Worm (Caenorhabditis elegans): ENCODE data around the gene pqn-71.
A peak's percentile ranks its signal among the peaks of the same experiment; 100 is the strongest.

Gene pqn-71

DNA sequence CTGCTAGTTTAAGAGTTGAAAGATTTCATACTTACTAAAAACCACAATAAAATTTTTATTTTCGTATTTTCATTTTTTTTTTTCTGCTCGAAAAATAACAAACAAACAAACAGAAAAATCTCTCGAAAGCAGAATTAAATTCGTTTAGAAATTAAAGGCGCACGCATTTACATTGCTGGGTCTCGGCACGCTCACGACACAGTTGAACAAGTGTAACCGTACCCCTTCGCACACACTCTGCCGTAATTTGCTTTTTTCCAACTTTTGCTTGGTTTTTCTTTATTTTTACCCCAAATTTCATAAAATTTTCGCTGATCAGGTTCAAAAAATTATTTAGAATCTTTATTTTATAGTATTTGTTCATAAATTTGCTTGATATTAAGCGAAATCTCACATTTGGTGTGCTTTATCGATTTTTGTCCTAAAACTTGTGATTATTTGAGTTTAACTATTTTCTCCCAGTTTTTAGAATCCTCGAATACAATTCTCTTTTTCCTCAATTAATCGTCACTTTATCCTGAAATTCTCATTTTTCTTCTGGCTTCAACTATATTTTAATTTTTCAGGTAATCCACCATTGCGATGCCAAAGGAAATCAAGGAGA is 46.2 kb downstream of the pqn-71 start, which contains the start of gene rpl-38 (continued):
- peak; percentile 58 for TF ChIP-seq spr-1 (tag; optimal IDR thresholded peaks at IDR 0.05)
- TF ChIP-seq zfp-3 (GFP tag; conservative IDR thresholded peaks at IDR 0.05): no peak
- TF ChIP-seq ZK337.2 (GFP tag; IDR thresholded peaks at IDR 0.05): no peak
- TF ChIP-seq zfp-2 (tag; optimal IDR thresholded peaks at IDR 0.05): no peak
- TF ChIP-seq unc-62 (GFP tag; optimal IDR thresholded peaks at IDR 0.05 in 1 of 2): no peak
- no peak for TF ChIP-seq unc-62 (tag; optimal IDR thresholded peaks at IDR 0.05)
- peak; percentile 7 for TF ChIP-seq unc-130 (GFP tag; optimal IDR thresholded peaks at IDR 0.05)
- peak in 1 of 2 experiments; percentile 62 for TF ChIP-seq hif-1 (tag; optimal IDR thresholded peaks at IDR 0.05)
- peak; percentile 47 for TF ChIP-seq F37D6.2 (tag; optimal IDR thresholded peaks at IDR 0.05)
- no peak for TF ChIP-seq mxl-2 (GFP tag; conservative IDR thresholded peaks at IDR 0.05)
- peak; percentile 94 for TF ChIP-seq mes-2 (tag; optimal IDR thresholded peaks at IDR 0.05; ENCODE audit: poor library complexity, severe bottlenecking)

- TF ChIP-seq F49E8.2 (tag; optimal IDR thresholded peaks at IDR 0.05; ENCODE audit: borderline replicate concordance) (peak; percentile 69), daf-19 (GFP tag; conservative IDR thresholded peaks at IDR 0.05) (0 out of 2 replicates have a peak, but pooled peaks have one; percentile 12), hlh-30 (tag; optimal IDR thresholded peaks at IDR 0.05; ENCODE audit: insufficient read depth) (no peak), arid-1 (GFP tag; conservative IDR thresholded peaks at IDR 0.05) (0 out of 2 replicates have a peak, but pooled peaks have one; percentile 16), nhr-42 (GFP tag; IDR thresholded peaks at IDR 0.05) (0 out of 2 replicates have a peak, but pooled peaks have one; percentile 40), aha-1 (tag) (peak; percentile 46), T26A8.4 (GFP tag; IDR thresholded peaks at IDR 0.05) (no peak), unc-62 (GFP tag; optimal IDR thresholded peaks at IDR 0.05 in 1 of 2) (peak in 1 of 2 experiments; percentile 49), unc-62 (tag; optimal IDR thresholded peaks at IDR 0.05) (no peak), unc-130 (GFP tag; optimal IDR thresholded peaks at IDR 0.05) (peak; percentile 11), hlh-11 (tag; optimal IDR thresholded peaks at IDR 0.05) (no peak), F10B5.3 (tag; optimal IDR thresholded peaks at IDR 0.05) (peak; percentile 17), lin-38 (GFP tag; IDR thresholded peaks at IDR 0.05) (peak; percentile 62), snpc-4 (tag; optimal IDR thresholded peaks at IDR 0.05) (no peak), lim-7 (GFP tag; IDR thresholded peaks at IDR 0.05) (no peak), Y5F2A.4 (GFP tag; optimal IDR thresholded peaks at IDR 0.05) (peak; percentile 23), ceh-82 (tag; optimal IDR thresholded peaks at IDR 0.05) (no peak), Y48G9A.11 (GFP tag; IDR thresholded peaks at IDR 0.05) (peak; percentile 50; the same call in 1 of the 2 replicates), set-16 (GFP tag; IDR thresholded peaks at IDR 0.05) (peak; percentile 53; the same call in 1 of the 2 replicates), mes-2 (tag; optimal IDR thresholded peaks at IDR 0.05; ENCODE audit: poor library complexity, severe bottlenecking) (peak; percentile 21), ceh-32 (tag; optimal IDR thresholded peaks at IDR 0.05; ENCODE audit: poor library complexity) (no peak)
These were observed 47.6 kb downstream of the pqn-71 start for ce11 chrV:15512856-15513756.

DNA sequence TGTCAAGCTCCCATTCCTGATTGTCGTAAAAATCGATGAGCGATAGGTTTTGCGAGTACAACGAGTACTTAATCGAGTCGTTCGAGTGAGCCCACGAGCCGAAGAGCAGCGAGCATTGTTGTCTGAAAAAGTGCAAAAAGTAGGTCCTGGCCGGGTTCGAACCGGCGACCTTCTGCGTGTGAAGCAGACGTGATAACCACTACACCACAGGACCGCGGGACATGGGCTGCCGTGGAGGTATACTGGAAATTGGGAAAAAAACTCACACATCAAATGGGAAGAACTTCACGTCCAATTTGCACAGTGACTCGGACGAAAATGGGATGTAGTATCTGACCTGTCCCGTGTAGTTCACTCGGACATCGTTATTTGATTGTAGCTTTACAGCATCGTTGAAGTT is 49.9 kb downstream of the pqn-71 start:
- no peak for TF ChIP-seq ceh-20 (GFP tag; IDR thresholded peaks at IDR 0.05)
- TF ChIP-seq dmd-8 (GFP tag; IDR thresholded peaks at IDR 0.05): no peak
- no peak for TF ChIP-seq spr-3 (GFP tag; optimal IDR thresholded peaks at IDR 0.05)
- TF ChIP-seq ceh-62 (tag; optimal IDR thresholded peaks at IDR 0.05): no peak
- 0 out of 2 replicates have a peak, but pooled peaks have one; percentile 19 for TF ChIP-seq Y105C5A.15 (GFP tag; IDR thresholded peaks at IDR 0.05)
- TF ChIP-seq nhr-102 (tag; optimal IDR thresholded peaks at IDR 0.05): no peak
- TF ChIP-seq F10B5.3 (tag; optimal IDR thresholded peaks at IDR 0.05): no peak
- TF ChIP-seq tra-1 (GFP tag; IDR thresholded peaks at IDR 0.05): no peak
- TF ChIP-seq R02D3.7 (tag; optimal IDR thresholded peaks at IDR 0.05): no peak
- no peak for TF ChIP-seq Y5F2A.4 (GFP tag; optimal IDR thresholded peaks at IDR 0.05)
- no peak for TF ChIP-seq duxl-1 (tag; optimal IDR thresholded peaks at IDR 0.05; ENCODE audit: poor library complexity)
- TF ChIP-seq madf-5 (GFP tag; IDR thresholded peaks at IDR 0.05): 0 out of 4 replicates have a peak, but pooled peaks of 1 of the 2 experiments have one; percentile 54
- TF ChIP-seq lim-7 (GFP tag; IDR thresholded peaks at IDR 0.05): peak; percentile 52; the same call in 1 of the 2 replicates
- peak; percentile 34 for TF ChIP-seq dve-1 (tag; optimal IDR thresholded peaks at IDR 0.05; ENCODE audit: insufficient read depth)
- TF ChIP-seq zfp-3 (GFP tag; conservative IDR thresholded peaks at IDR 0.05): no peak
- TF ChIP-seq spr-1 (tag; optimal IDR thresholded peaks at IDR 0.05): no peak
- TF ChIP-seq nhr-77 (tag; optimal IDR thresholded peaks at IDR 0.05): no peak
- no peak for TF ChIP-seq nhr-11 (tag; optimal IDR thresholded peaks at IDR 0.05)
- no peak for TF ChIP-seq ZK337.2 (GFP tag; IDR thresholded peaks at IDR 0.05)
- no peak for TF ChIP-seq ceh-82 (tag; optimal IDR thresholded peaks at IDR 0.05)
- TF ChIP-seq dmd-9 (GFP tag; IDR thresholded peaks at IDR 0.05): no peak
- TF ChIP-seq daf-12 (tag; optimal IDR thresholded peaks at IDR 0.05): no peak
